Fruit fly (Drosophila melanogaster) whole organism, embryonic: ENCODE results near the gene Ubc7.

Experiments
- CG10959 ChIP-seq: fragments of 200-800 bp; sonication (Bioruptor generic); IDR thresholded peaks from 2 replicates; pipeline ENCODE4 v1.3.6; 2022; ENCODE audit warnings: missing biosample characterization, missing genetic modification characterization
- CG12299 ChIP-seq: fragments of 200-800 bp; sonication (Bioruptor generic); optimal IDR thresholded peaks from 2 replicates; lab custom pipeline; 2018; ENCODE audit warnings: missing biosample characterization, mild to moderate bottlenecking, missing genetic modification characterization
- CG14667 ChIP-seq: fragments of 200-800 bp; sonication (Bioruptor generic); IDR thresholded peaks from 2 replicates; pipeline ENCODE4 v1.3.6; 2022; ENCODE audit warnings: missing biosample characterization, missing genetic modification characterization
- CG1529 ChIP-seq: fragments of 200-800 bp; sonication (Bioruptor generic); optimal IDR thresholded peaks from 3 replicates; lab custom pipeline; 2018; ENCODE audit warnings: missing biosample characterization, missing genetic modification characterization
- CG15514 ChIP-seq: fragments of 200-800 bp; sonication (Bioruptor generic); optimal IDR thresholded peaks from 3 replicates; lab custom pipeline; 2017; ENCODE audit warnings: missing biosample characterization, missing genetic modification characterization, mild to moderate bottlenecking, moderate library complexity, missing genetic modification reagents
- CG16813 ChIP-seq: fragments of 200-800 bp; sonication (Bioruptor generic); IDR thresholded peaks from 3 replicates; pipeline ENCODE4 v1.3.6; 2022; ENCODE audit warnings: missing biosample characterization, missing genetic modification characterization; ENCODE audit not compliant: partially characterized antibody
- CG17328 ChIP-seq: fragments of 200-800 bp; sonication (Bioruptor generic); IDR thresholded peaks from 2 replicates; pipeline ENCODE4 v1.3.6; 2022; ENCODE audit warnings: missing biosample characterization, missing genetic modification characterization
- CG17385 ChIP-seq: fragments of 200-800 bp; sonication (Bioruptor generic); optimal IDR thresholded peaks from 3 replicates; lab custom pipeline; 2018; ENCODE audit warnings: missing biosample characterization, mild to moderate bottlenecking, missing genetic modification characterization
- CG18262 ChIP-seq: fragments of 200-800 bp; optimal IDR thresholded peaks from 3 replicates; lab custom pipeline; 2019; ENCODE audit warnings: missing biosample characterization, mild to moderate bottlenecking, missing genetic modification characterization, moderate library complexity
- CG2678 ChIP-seq: fragments of 200-800 bp; sonication (Bioruptor generic); optimal IDR thresholded peaks from 3 replicates; lab custom pipeline; 2019; ENCODE audit warnings: missing biosample characterization, mild to moderate bottlenecking, missing genetic modification characterization, moderate library complexity
- CG31365 ChIP-seq: fragments of 200-800 bp; sonication (Bioruptor generic); optimal IDR thresholded peaks from 2 replicates; lab custom pipeline; 2018; ENCODE audit warnings: missing biosample characterization, mild to moderate bottlenecking, missing genetic modification characterization
- CG4328 ChIP-seq: fragments of 200-800 bp; sonication (Bioruptor generic); optimal IDR thresholded peaks from 3 replicates; lab custom pipeline; 2017; ENCODE audit warnings: missing biosample characterization, missing genetic modification reagents, missing genetic modification characterization
- CG4404 ChIP-seq: fragments of 200-800 bp; sonication (Bioruptor generic); IDR thresholded peaks from 2 replicates; pipeline ENCODE4 v1.3.6; 2022; ENCODE audit warnings: missing biosample characterization, missing genetic modification characterization
- CG4424 ChIP-seq: fragments of 200-800 bp; sonication (Bioruptor generic); optimal IDR thresholded peaks from 3 replicates; lab custom pipeline; 2016; ENCODE audit warnings: missing biosample characterization, missing genetic modification characterization
- CG5245 ChIP-seq: fragments of 200-800 bp; sonication (Bioruptor generic); optimal IDR thresholded peaks from 3 replicates; lab custom pipeline; 2016; ENCODE audit warnings: missing biosample characterization, missing genetic modification characterization
- CG8359 ChIP-seq: fragments of 200-800 bp; sonication (Bioruptor generic); optimal IDR thresholded peaks from 2 replicates; lab custom pipeline; 2017; ENCODE audit warnings: missing biosample characterization, mild to moderate bottlenecking, missing genetic modification characterization, borderline replicate concordance
- CG9437 ChIP-seq: fragments of 200-800 bp; sonication (Bioruptor generic); optimal IDR thresholded peaks from 2 replicates; lab custom pipeline; 2018; ENCODE audit warnings: missing biosample characterization, mild to moderate bottlenecking, missing genetic modification characterization
- CG9609 ChIP-seq: fragments of 200-800 bp; sonication (Bioruptor generic); optimal IDR thresholded peaks from 3 replicates; lab custom pipeline; 2016; ENCODE audit warnings: missing biosample characterization, missing genetic modification characterization
- CG9932 ChIP-seq: fragments of 200-800 bp; sonication (Bioruptor generic); IDR thresholded peaks from 2 replicates; pipeline ENCODE4 v1.3.6; 2022; ENCODE audit warnings: missing biosample characterization, missing genetic modification characterization
- CkIIα-i1 ChIP-seq: fragments of 200-800 bp; sonication (Bioruptor generic); IDR thresholded peaks from 2 replicates; pipeline ENCODE4 v1.3.6; 2022; ENCODE audit warnings: missing biosample characterization, missing genetic modification characterization
- Dbx ChIP-seq: fragments of 200-800 bp; sonication (Bioruptor generic); IDR thresholded peaks from 3 replicates; pipeline ENCODE4 v1.3.6; 2022; ENCODE audit warnings: missing biosample characterization, missing genetic modification characterization
- Dp ChIP-seq: fragments of 200-800 bp; sonication (Bioruptor generic); optimal IDR thresholded peaks from 2 replicates; lab custom pipeline; 2018; ENCODE audit warnings: missing biosample characterization, mild to moderate bottlenecking, missing genetic modification characterization, moderate library complexity
- Eip74EF ChIP-seq, 2 experiments: fragments of 200-800 bp in 1 of 2; fragments of >200 bp in 1 of 2; sonication (Bioruptor generic) in 1 of 2; optimal IDR thresholded peaks; 2 replicates each; lab custom pipeline; 2017 to 2019; ENCODE audit warnings: missing biosample characterization in 2 of 2, missing genetic modification characterization in 2 of 2, mild to moderate bottlenecking in 1 of 2, moderate library complexity in 1 of 2
- Ets97D ChIP-seq: fragments of 200-800 bp; sonication (Bioruptor generic); optimal IDR thresholded peaks from 3 replicates; lab custom pipeline; 2016; ENCODE audit warnings: missing biosample characterization, missing genetic modification characterization
- Jarid2 ChIP-seq: fragments of 200-800 bp; sonication (Bioruptor generic); optimal IDR thresholded peaks from 3 replicates; lab custom pipeline; 2017; ENCODE audit warnings: mild to moderate bottlenecking, missing biosample characterization, missing genetic modification reagents, missing genetic modification characterization
- Lhr ChIP-seq: fragments of 200-800 bp; sonication (Bioruptor generic); optimal IDR thresholded peaks from 3 replicates; lab custom pipeline; 2017; ENCODE audit warnings: mild to moderate bottlenecking, missing biosample characterization, missing genetic modification reagents, missing genetic modification characterization
- Mad ChIP-seq: fragments of 200-800 bp; sonication (Bioruptor generic); optimal IDR thresholded peaks from 2 replicates; lab custom pipeline; 2016; ENCODE audit warnings: missing biosample characterization, missing genetic modification characterization
- Max ChIP-seq: fragments of 200-800 bp; sonication (Bioruptor generic); optimal IDR thresholded peaks from 2 replicates; lab custom pipeline; 2016; ENCODE audit warnings: missing biosample characterization, mild to moderate bottlenecking, missing genetic modification characterization
- Meics ChIP-seq: fragments of 200-800 bp; sonication (Bioruptor generic); optimal IDR thresholded peaks from 2 replicates; lab custom pipeline; 2017; ENCODE audit warnings: missing biosample characterization, mild to moderate bottlenecking, missing genetic modification characterization
- NK7.1 ChIP-seq: fragments of 200-800 bp; sonication (Bioruptor generic); optimal IDR thresholded peaks from 3 replicates; lab custom pipeline; 2016; ENCODE audit warnings: missing biosample characterization, missing genetic modification characterization
- Neu2 ChIP-seq: fragments of 200-800 bp; sonication (Bioruptor generic); optimal IDR thresholded peaks from 3 replicates; lab custom pipeline; 2016; ENCODE audit warnings: missing biosample characterization, missing genetic modification characterization, borderline replicate concordance
- Nf-YB ChIP-seq: fragments of 200-800 bp; sonication (Bioruptor generic); optimal IDR thresholded peaks from 3 replicates; lab custom pipeline; 2019; ENCODE audit warnings: missing biosample characterization, mild to moderate bottlenecking, missing genetic modification characterization, moderate library complexity
- NfI ChIP-seq: fragments of 200-800 bp; sonication (Bioruptor generic); optimal IDR thresholded peaks from 3 replicates; lab custom pipeline; 2018; ENCODE audit warnings: missing biosample characterization, mild to moderate bottlenecking, missing genetic modification characterization, moderate library complexity
- Sox100B ChIP-seq: fragments of 200-800 bp; sonication (Bioruptor generic); optimal IDR thresholded peaks from 3 replicates; lab custom pipeline; 2018; ENCODE audit warnings: missing biosample characterization, mild to moderate bottlenecking, missing genetic modification characterization
- Trl ChIP-seq, 3 experiments: fragments of >200 bp in 2 of 3; fragments of 200-800 bp in 1 of 3; sonication (Bioruptor generic) in 1 of 3; optimal IDR thresholded peaks; 2 replicates in 1 of 3; 3 replicates in 2 of 3; lab custom pipeline; 2016 to 2017; ENCODE audit warnings: missing biosample characterization in 1 of 3, missing genetic modification characterization in 1 of 3
- Usf ChIP-seq: fragments of 200-800 bp; sonication (Bioruptor generic); optimal IDR thresholded peaks from 2 replicates; lab custom pipeline; 2017; ENCODE audit warnings: missing genotype, missing biosample characterization, missing genetic modification characterization
- amos ChIP-seq: fragments of 200-800 bp; sonication (Bioruptor generic); IDR thresholded peaks from 2 replicates; pipeline ENCODE4 v1.3.6; 2022; ENCODE audit warnings: missing biosample characterization, missing genetic modification characterization; ENCODE audit not compliant: partially characterized antibody
- az2 ChIP-seq: fragments of 200-800 bp; sonication (Bioruptor generic); optimal IDR thresholded peaks from 3 replicates; lab custom pipeline; 2016; ENCODE audit warnings: missing biosample characterization, missing genetic modification characterization
- eve ChIP-seq, 2 experiments: fragments of >200 bp; optimal IDR thresholded peaks; 2 replicates each; lab custom pipeline; 2017; ENCODE audit warnings: missing biosample characterization in 2 of 2, missing genetic modification characterization in 2 of 2
- eyg ChIP-seq: fragments of 200-800 bp; sonication (Bioruptor generic); optimal IDR thresholded peaks from 3 replicates; lab custom pipeline; 2016; ENCODE audit warnings: missing biosample characterization, missing genetic modification characterization
- gce ChIP-seq: fragments of 200-800 bp; sonication (Bioruptor generic); IDR thresholded peaks from 3 replicates; pipeline ENCODE4 v1.3.6; 2022; ENCODE audit warnings: missing biosample characterization, missing genetic modification characterization
- gsb-n ChIP-seq: fragments of 200-800 bp; sonication (Bioruptor generic); optimal IDR thresholded peaks from 3 replicates; lab custom pipeline; 2018; ENCODE audit warnings: missing biosample characterization, mild to moderate bottlenecking, missing genetic modification characterization
- ro ChIP-seq: fragments of 200-800 bp; sonication (Bioruptor generic); IDR thresholded peaks from 2 replicates; pipeline ENCODE4 v1.3.6; 2022; ENCODE audit warnings: missing biosample characterization, missing genetic modification characterization
- tin ChIP-seq: fragments of 200-800 bp; sonication (Bioruptor generic); optimal IDR thresholded peaks from 3 replicates; lab custom pipeline; 2016; ENCODE audit warnings: missing biosample characterization, missing genetic modification characterization
- unc-4 ChIP-seq: fragments of 200-800 bp; sonication (Bioruptor generic); IDR thresholded peaks from 2 replicates; pipeline ENCODE4 v1.3.6; 2022; ENCODE audit warnings: missing biosample characterization, missing genetic modification characterization; ENCODE audit not compliant: partially characterized antibody
- unpg ChIP-seq: fragments of 200-800 bp; sonication (Bioruptor generic); optimal IDR thresholded peaks from 3 replicates; lab custom pipeline; 2018; ENCODE audit warnings: missing biosample characterization, mild to moderate bottlenecking, missing genetic modification characterization, moderate library complexity
- usp ChIP-seq: fragments of >200 bp; optimal IDR thresholded peaks from 2 replicates; lab custom pipeline; 2017; ENCODE audit warnings: missing biosample characterization, missing genetic modification characterization
- wor ChIP-seq: fragments of 200-800 bp; sonication (Bioruptor generic); IDR thresholded peaks from 2 replicates; pipeline ENCODE4 v1.3.6; 2022; ENCODE audit warnings: missing biosample characterization, missing genetic modification characterization
- zen ChIP-seq: fragments of 200-800 bp; sonication (Bioruptor generic); optimal IDR thresholded peaks from 3 replicates; lab custom pipeline; 2018; ENCODE audit warnings: missing biosample characterization, mild to moderate bottlenecking, missing genetic modification characterization, moderate library complexity

Ubc7 gene

DNA sequence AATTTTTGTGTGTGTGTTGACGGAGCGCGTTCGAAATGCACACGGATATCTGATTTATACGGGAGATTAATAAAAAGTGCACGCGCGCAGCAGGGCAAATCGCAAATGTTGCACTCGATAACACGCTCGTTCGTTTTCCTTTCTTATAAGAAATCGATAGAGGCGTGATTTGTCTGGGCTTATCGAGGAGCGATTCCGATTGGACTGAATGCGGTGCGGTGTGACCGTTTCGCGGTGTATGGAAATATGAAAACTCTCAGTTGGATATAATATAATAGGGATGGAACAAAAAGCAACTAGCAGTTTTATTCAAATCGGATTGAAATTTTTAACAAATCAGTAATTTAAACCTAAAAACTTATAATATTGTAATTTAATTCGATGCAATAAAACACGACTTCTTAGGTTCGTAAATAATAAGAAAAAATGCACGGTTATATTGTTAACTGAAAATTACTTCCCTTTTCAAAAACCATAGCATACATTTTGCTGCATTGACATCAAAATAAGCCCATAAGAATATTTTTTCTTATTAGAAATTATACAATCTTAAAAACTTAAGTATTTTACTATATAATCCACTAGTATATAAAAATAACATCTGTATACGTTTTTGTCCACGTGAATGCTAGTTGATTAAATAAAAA lies 6.3 kb upstream of the Ubc7 start, which contains the start of gene CanA-14F (continued):
- no peak for TF ChIP-seq Mad
- no peak for TF ChIP-seq NfI (GFP tag; lab: Kevin White, UChicago)
- no peak for TF ChIP-seq CG2678
- TF ChIP-seq CG4404 (GFP tag; lab: Robert Waterston, UW) = no peak
- TF ChIP-seq unc-4 (GFP tag; lab: Robert Waterston, UW) = peak; percentile 52; the same call in 1 of the 2 replicates
- no peak for TF ChIP-seq CG9437 (GFP tag; lab: Kevin White, UChicago)
- TF ChIP-seq CG18262 (tag; lab: Kevin White, UChicago) = peak; percentile 2
- TF ChIP-seq Neu2 = no peak
- TF ChIP-seq CG16813 (GFP tag; lab: Robert Waterston, UW) = peak; percentile 54; the same call in 2 of the 3 replicates
- TF ChIP-seq CG31365 (tag; lab: Kevin White, UChicago) = no peak
- TF ChIP-seq CG17385 (GFP tag; lab: Kevin White, UChicago) = no peak
- TF ChIP-seq CG5245 (GFP tag; lab: Kevin White, UChicago) = no peak
- TF ChIP-seq tin (GFP tag; lab: Kevin White, UChicago) = no peak
- TF ChIP-seq Lhr = no peak
- TF ChIP-seq CG17328 (GFP tag; lab: Robert Waterston, UW) = no peak
- TF ChIP-seq amos (GFP tag; lab: Robert Waterston, UW) = peak; percentile 66; the same call in 1 of the 2 replicates
- TF ChIP-seq CG14667 (GFP tag; lab: Robert Waterston, UW) = no peak
- no peak for TF ChIP-seq CG4328 (GFP tag; lab: Kevin White, UChicago)
- TF ChIP-seq Dbx (GFP tag; lab: Robert Waterston, UW) = no peak
- no peak for TF ChIP-seq Sox100B
- TF ChIP-seq Ets97D = peak; percentile 9
- TF ChIP-seq Dp (GFP tag; lab: Kevin White, UChicago) = peak; percentile 21
- TF ChIP-seq wor = no peak
- no peak for TF ChIP-seq CkIIα-i1 (GFP tag; lab: Robert Waterston, UW)
- no peak for TF ChIP-seq Eip74EF (GFP tag; optimal IDR thresholded peaks at IDR 0.05; lab: Kevin White, UChicago)
- TF ChIP-seq Meics (GFP tag; lab: Kevin White, UChicago) = no peak
- TF ChIP-seq CG4424 (GFP tag; lab: Kevin White, UChicago) = no peak
- peak; percentile 4 for TF ChIP-seq az2 (GFP tag; lab: Kevin White, UChicago)
- no peak for TF ChIP-seq gsb-n (tag; lab: Kevin White, UChicago)
- TF ChIP-seq CG10959 (GFP tag; lab: Robert Waterston, UW) = no peak
- TF ChIP-seq CG1529 = no peak
- TF ChIP-seq unpg (GFP tag; lab: Kevin White, UChicago) = no peak
- peak; percentile 55 for TF ChIP-seq CG15514 (GFP tag; lab: Kevin White, UChicago)
- no peak for TF ChIP-seq gce (GFP tag; lab: Robert Waterston, UW)
- TF ChIP-seq ro (GFP tag; lab: Robert Waterston, UW) = no peak
- no peak for TF ChIP-seq NK7.1
- no peak for TF ChIP-seq usp
- no peak for TF ChIP-seq Usf (GFP tag; lab: Kevin White, UChicago)
- TF ChIP-seq Nf-YB = no peak
- TF ChIP-seq eve (GFP tag; optimal IDR thresholded peaks at IDR 0.05; lab: Kevin White, UChicago) = no peak
- peak; percentile 46; the same call in 1 of the 2 replicates for TF ChIP-seq CG9932 (GFP tag; lab: Robert Waterston, UW)
- no peak for TF ChIP-seq eyg (GFP tag; lab: Kevin White, UChicago)
- no peak for TF ChIP-seq Jarid2
- TF ChIP-seq Max (GFP tag; lab: Kevin White, UChicago) = no peak
- no peak for TF ChIP-seq CG8359 (GFP tag; lab: Kevin White, UChicago)
- no peak for TF ChIP-seq zen (tag; lab: Kevin White, UChicago)
- TF ChIP-seq Trl (optimal IDR thresholded peaks at IDR 0.05; lab: Kevin White, UChicago) = no peak
- TF ChIP-seq Trl (GFP tag; optimal IDR thresholded peaks at IDR 0.05; lab: Kevin White, UChicago) = no peak
- TF ChIP-seq CG9609 (GFP tag; lab: Kevin White, UChicago) = no peak
- TF ChIP-seq CG12299 (tag; lab: Kevin White, UChicago) = no peak
